Worm (Caenorhabditis elegans) whole organism, late embryonic: ENCODE data around the gene F46C5.9.

ENCODE experiments used
- ceh-24 ChIP-seq: sonication (generic microtip); optimal IDR thresholded peaks from 2 replicates; lab custom pipeline; 2016; ENCODE audit warnings: mild to moderate bottlenecking, missing genetic modification characterization, missing compliant biosample characterization
- ceh-48 ChIP-seq: sonication (generic microtip); optimal IDR thresholded peaks from 2 replicates; lab custom pipeline; 2016; ENCODE audit warnings: missing genetic modification characterization, inconsistent platforms, missing compliant biosample characterization
- fkh-10 ChIP-seq: fragments of 150-350 bp; optimal IDR thresholded peaks from 2 replicates; lab custom pipeline; 2014; ENCODE audit warnings: missing biosample characterization, missing genetic modification reagents, missing genetic modification characterization

DNA sequence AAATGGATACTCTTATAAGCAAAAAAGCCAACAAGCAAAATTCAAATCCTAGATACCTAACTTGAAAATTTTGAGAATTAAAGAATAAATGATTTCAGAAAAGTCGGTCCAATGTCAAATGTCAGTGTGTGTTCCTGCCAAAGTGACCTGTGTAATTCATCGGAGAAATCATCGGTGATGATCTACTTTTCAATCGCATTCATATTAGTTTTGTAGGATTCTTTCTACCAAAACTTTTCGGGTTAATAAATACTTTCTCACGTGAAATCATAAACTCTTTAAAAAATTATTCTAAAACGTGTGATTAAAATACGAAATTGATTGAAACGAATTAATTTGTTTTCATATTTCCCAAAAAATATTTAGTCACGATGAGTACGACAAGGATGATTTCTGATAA lies 28.5 kb upstream of the F46C5.9 start, which contains the start of gene F46C5.7:
- TF ChIP-seq ceh-48 (tag; lab: Kevin White, UChicago): no peak
- no peak for TF ChIP-seq ceh-24 (tag; lab: Kevin White, UChicago)
- TF ChIP-seq fkh-10 (GFP tag; lab: Kevin White, UChicago): no peak
